Worm (Caenorhabditis elegans) whole organism, young adult: Measurements from ENCODE around the gene C54C6.11.
A peak's percentile ranks its signal among the peaks of the same experiment; 100 is the strongest.

Experiments
- F52B5.7 ChIP-seq: sonication (generic microtip); optimal IDR thresholded peaks from 2 replicates; lab custom pipeline; 2016; ENCODE audit warnings: mild to moderate bottlenecking, missing genetic modification characterization, missing compliant biosample characterization
- cebp-1 ChIP-seq, 2 experiments: fragments of 200-800 bp in 1 of 2; sonication (Bioruptor generic) in 1 of 2; sonication (generic microtip) in 1 of 2; IDR thresholded peaks in 1 of 2; optimal IDR thresholded peaks in 1 of 2; 2 replicates each; pipeline versions ENCODE4 v1.3.6 to Lab custom; 2017 to 2022; ENCODE audit warnings: missing compliant biosample characterization in 2 of 2, missing genetic modification characterization in 2 of 2, mild to moderate bottlenecking in 1 of 2, missing genetic modification reagents in 1 of 2, moderate library complexity in 1 of 2
- lin-40 ChIP-seq: sonication (generic microtip); optimal IDR thresholded peaks from 2 replicates; lab custom pipeline; 2016; ENCODE audit warnings: missing genetic modification characterization, mild to moderate bottlenecking, missing compliant biosample characterization, missing genotype, missing genetic modification reagents
- lir-1 ChIP-seq: fragments of 200-800 bp; sonication (Bioruptor generic); conservative IDR thresholded peaks from 2 replicates; pipeline ENCODE4 v1.3.6; 2022; ENCODE audit warnings: missing genetic modification reagents, missing genetic modification characterization, missing compliant biosample characterization
- nfyb-1 ChIP-seq: fragments of 200-800 bp; sonication (Bioruptor generic); IDR thresholded peaks from 2 replicates; pipeline ENCODE4 v1.3.6; 2022; ENCODE audit warnings: missing genetic modification reagents, missing genetic modification characterization, missing compliant biosample characterization

C54C6.11 gene

DNA sequence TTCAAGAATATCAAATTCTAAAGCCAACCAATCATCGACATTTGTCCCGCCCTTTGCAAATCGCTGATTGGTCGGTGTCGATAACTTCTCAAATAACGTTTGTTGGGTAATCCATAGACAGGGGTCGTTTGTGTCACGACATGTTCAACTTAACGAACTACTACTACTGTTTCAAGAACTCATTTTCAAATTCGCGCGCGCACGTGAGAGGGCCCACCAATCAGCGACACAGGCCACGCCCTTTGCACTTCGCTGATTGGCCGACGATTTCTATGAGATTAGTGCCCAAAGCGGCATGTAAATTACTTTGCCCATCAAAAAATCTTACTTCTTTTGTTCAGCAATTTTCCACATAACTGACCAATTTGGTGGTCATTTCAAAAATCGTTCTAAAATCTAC is 46.6 kb downstream of the C54C6.11 start:
- no peak for TF ChIP-seq lir-1 (GFP tag; lab: Robert Waterston, UW)
- no peak for TF ChIP-seq F52B5.7
- TF ChIP-seq nfyb-1 = peak; percentile 68; the same call in 1 of the 2 replicates
- no peak for TF ChIP-seq cebp-1 (GFP tag; IDR thresholded peaks at IDR 0.05; lab: Robert Waterston, UW)
- TF ChIP-seq cebp-1 (tag; optimal IDR thresholded peaks at IDR 0.05; lab: Kevin White, UChicago) = no peak
- TF ChIP-seq lin-40 (tag; lab: Kevin White, UChicago) = no peak
